Worm (Caenorhabditis elegans): Measurements from ENCODE around the gene mkk-4.

DNA sequence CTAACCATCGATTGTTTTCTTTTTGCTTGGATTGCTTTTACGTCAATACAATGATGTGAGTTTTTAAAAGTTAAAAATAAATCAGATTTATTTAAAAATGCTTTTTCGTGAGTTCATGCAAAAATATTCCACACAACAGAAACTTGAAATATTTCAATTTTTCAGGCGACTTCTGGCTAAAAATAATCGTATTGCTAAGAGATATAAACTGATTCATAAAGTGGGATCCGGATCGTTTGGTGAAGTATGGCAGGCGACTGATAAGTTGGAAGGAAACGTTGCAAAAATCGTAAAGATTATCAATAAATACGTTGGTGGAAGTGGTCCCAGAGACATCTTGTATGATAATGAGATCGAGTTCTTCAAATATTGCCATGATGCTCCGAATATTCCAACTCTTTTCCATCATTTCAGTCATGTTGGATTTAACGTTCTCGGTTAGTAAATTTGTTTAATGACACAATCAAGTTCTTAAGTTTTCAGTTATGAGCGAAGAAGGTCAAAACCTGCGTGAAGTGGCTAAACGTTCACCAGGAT is 32.9 kb downstream of the mkk-4 start, which contains the start of gene ZC373.3:
- TF ChIP-seq nhr-21 (tag; optimal IDR thresholded peaks at IDR 0.05) (no peak), skn-1 (tag; optimal IDR thresholded peaks at IDR 0.05) (no peak), unc-62 (GFP tag; optimal IDR thresholded peaks at IDR 0.05) (no peak), nhr-77 (tag; optimal IDR thresholded peaks at IDR 0.05) (no peak), snpc-4 (tag; optimal IDR thresholded peaks at IDR 0.05) (no peak), nhr-237 (tag; optimal IDR thresholded peaks at IDR 0.05) (no peak), mdl-1 (tag; optimal IDR thresholded peaks at IDR 0.05) (no peak)
